Worm (Caenorhabditis elegans) whole organism, young adult: ENCODE data around the gene Y54G2A.36.
"Not testable (repeated sequence)": the region's sequence is repeated elsewhere in the genome, so short reads cannot be mapped to it uniquely, and the experiment has no call there.

ENCODE experiments used
- B0336.3 ChIP-seq: fragments of 200-800 bp; sonication (Bioruptor generic); IDR thresholded peaks from 2 replicates; pipeline ENCODE4 v1.3.6; 2022; ENCODE audit warnings: missing genetic modification characterization, missing compliant biosample characterization
- D2030.7 ChIP-seq: fragments of 200-800 bp; sonication (Bioruptor generic); IDR thresholded peaks from 2 replicates; pipeline ENCODE4 v1.3.6; 2022; ENCODE audit warnings: missing genetic modification reagents, missing genetic modification characterization, missing compliant biosample characterization
- F33H1.4 ChIP-seq: fragments of 200-800 bp; sonication (Bioruptor generic); IDR thresholded peaks from 2 replicates; pipeline ENCODE4 v1.3.6; 2022; ENCODE audit warnings: missing genetic modification reagents, missing genetic modification characterization, missing compliant biosample characterization
- K11D2.4 ChIP-seq: fragments of 200-800 bp; sonication (Bioruptor generic); IDR thresholded peaks from 2 replicates; pipeline ENCODE4 v1.3.6; 2022; ENCODE audit warnings: missing genetic modification reagents, missing genetic modification characterization, missing compliant biosample characterization
- K12H6.12 ChIP-seq: fragments of 200-800 bp; sonication (Bioruptor generic); optimal IDR thresholded peaks from 2 replicates; lab custom pipeline; 2018; ENCODE audit warnings: mild to moderate bottlenecking, missing genetic modification characterization, missing compliant biosample characterization
- Y53F4B.3 ChIP-seq: fragments of 200-800 bp; sonication (Bioruptor generic); IDR thresholded peaks from 2 replicates; pipeline ENCODE4 v1.3.6; 2022; ENCODE audit warnings: missing genetic modification reagents, missing genetic modification characterization, missing compliant biosample characterization
- Y67H2A.10 ChIP-seq: fragments of 200-800 bp; sonication (Bioruptor generic); conservative IDR thresholded peaks from 2 replicates; pipeline ENCODE4 v1.3.6; 2022; ENCODE audit warnings: missing genetic modification reagents, missing genetic modification characterization, missing compliant biosample characterization
- Y95B8A.8 ChIP-seq: fragments of 200-800 bp; sonication (Bioruptor generic); IDR thresholded peaks from 2 replicates; pipeline ENCODE4 v1.3.6; 2022; ENCODE audit warnings: missing genetic modification reagents, missing genetic modification characterization, missing compliant biosample characterization
- aptf-2 ChIP-seq: fragments of 200-800 bp; sonication (Bioruptor generic); conservative IDR thresholded peaks from 2 replicates; pipeline ENCODE4 v1.3.6; 2022; ENCODE audit warnings: missing genetic modification reagents, missing genetic modification characterization, missing compliant biosample characterization
- attf-3 ChIP-seq: fragments of 200-800 bp; sonication (Bioruptor generic); conservative IDR thresholded peaks from 2 replicates; pipeline ENCODE4 v1.3.6; 2022; ENCODE audit warnings: missing genetic modification reagents, missing genetic modification characterization, missing compliant biosample characterization
- attf-6 ChIP-seq: fragments of 200-800 bp; sonication (Bioruptor generic); IDR thresholded peaks from 2 replicates; pipeline ENCODE4 v1.3.6; 2022; ENCODE audit warnings: missing genetic modification reagents, missing genetic modification characterization, missing compliant biosample characterization
- ceh-100 ChIP-seq: fragments of 200-800 bp; sonication (Bioruptor generic); IDR thresholded peaks from 2 replicates; pipeline ENCODE4 v1.3.6; 2022; ENCODE audit warnings: missing genetic modification reagents, missing genetic modification characterization, missing compliant biosample characterization
- ceh-58 ChIP-seq: fragments of 200-800 bp; sonication (Bioruptor generic); IDR thresholded peaks from 2 replicates; pipeline ENCODE4 v1.3.6; 2022; ENCODE audit warnings: missing genetic modification characterization, missing compliant biosample characterization
- die-1 ChIP-seq: sonication (generic microtip); optimal IDR thresholded peaks from 2 replicates; lab custom pipeline; 2016; ENCODE audit warnings: missing genotype, mild to moderate bottlenecking, missing genetic modification characterization, missing compliant biosample characterization
- dox-1 ChIP-seq: fragments of 200-800 bp; sonication (Bioruptor generic); IDR thresholded peaks from 2 replicates; pipeline ENCODE4 v1.3.6; 2022; ENCODE audit warnings: missing genetic modification reagents, missing genetic modification characterization, missing compliant biosample characterization
- efl-1 ChIP-seq: fragments of 150-350 bp; optimal IDR thresholded peaks from 2 replicates; lab custom pipeline; 2014; ENCODE audit warnings: missing biosample characterization, missing genetic modification reagents, missing genetic modification characterization
- egrh-3 ChIP-seq: fragments of 200-800 bp; sonication (Bioruptor generic); IDR thresholded peaks from 2 replicates; pipeline ENCODE4 v1.3.6; 2022; ENCODE audit warnings: missing genetic modification reagents, missing genetic modification characterization, missing compliant biosample characterization
- ets-4 ChIP-seq: fragments of 200-800 bp; sonication (Bioruptor generic); optimal IDR thresholded peaks from 2 replicates; lab custom pipeline; 2018; ENCODE audit warnings: mild to moderate bottlenecking, missing genetic modification characterization, missing compliant biosample characterization
- him-1 ChIP-seq: sonication (generic microtip); optimal IDR thresholded peaks from 2 replicates; lab custom pipeline; 2016; ENCODE audit warnings: missing genotype, missing genetic modification reagents, missing genetic modification characterization, missing compliant biosample characterization
- hmg-1.2 ChIP-seq: fragments of 200-800 bp; sonication (Bioruptor generic); IDR thresholded peaks from 2 replicates; pipeline ENCODE4 v1.3.6; 2022; ENCODE audit warnings: missing genetic modification reagents, missing genetic modification characterization, missing compliant biosample characterization
- lag-1 ChIP-seq: fragments of 200-800 bp; sonication (Bioruptor generic); IDR thresholded peaks from 2 replicates; pipeline ENCODE4 v1.3.6; 2022; ENCODE audit warnings: missing genetic modification reagents, missing genetic modification characterization, missing compliant biosample characterization
- let-607 ChIP-seq, 2 experiments: fragments of 200-800 bp in 1 of 2; sonication (Bioruptor generic) in 1 of 2; sonication (generic microtip) in 1 of 2; optimal IDR thresholded peaks; 2 replicates each; lab custom pipeline; 2016 to 2018; ENCODE audit warnings: mild to moderate bottlenecking in 2 of 2, missing compliant biosample characterization in 2 of 2, missing genetic modification characterization in 2 of 2, moderate library complexity in 2 of 2, missing genotype in 1 of 2
- lin-54 ChIP-seq: fragments of 200-800 bp; sonication (Bioruptor generic); optimal IDR thresholded peaks from 2 replicates; lab custom pipeline; 2018; ENCODE audit warnings: mild to moderate bottlenecking, missing genetic modification characterization, missing compliant biosample characterization
- lsl-1 ChIP-seq: fragments of 200-800 bp; sonication (Bioruptor generic); optimal IDR thresholded peaks from 2 replicates; lab custom pipeline; 2018; ENCODE audit warnings: mild to moderate bottlenecking, missing genetic modification characterization, moderate library complexity, missing compliant biosample characterization
- madf-6 ChIP-seq: fragments of 200-800 bp; sonication (Bioruptor generic); IDR thresholded peaks from 2 replicates; pipeline ENCODE4 v1.3.6; 2022; ENCODE audit warnings: missing genetic modification reagents, missing genetic modification characterization, missing compliant biosample characterization
- nhr-27 ChIP-seq: fragments of 200-800 bp; sonication (Bioruptor generic); optimal IDR thresholded peaks from 2 replicates; lab custom pipeline; 2018; ENCODE audit warnings: mild to moderate bottlenecking, missing genetic modification characterization, moderate library complexity, missing compliant biosample characterization
- nhr-90 ChIP-seq: sonication (generic microtip); optimal IDR thresholded peaks from 2 replicates; lab custom pipeline; 2016; ENCODE audit warnings: missing genotype, mild to moderate bottlenecking, missing genetic modification characterization, missing compliant biosample characterization
- rcor-1 ChIP-seq: fragments of 200-800 bp; sonication (Bioruptor generic); IDR thresholded peaks from 2 replicates; pipeline ENCODE4 v1.3.6; 2022; ENCODE audit warnings: missing genetic modification reagents, missing genetic modification characterization, missing compliant biosample characterization
- snpc-1.3 ChIP-seq: sonication (generic microtip); optimal IDR thresholded peaks from 2 replicates; lab custom pipeline; 2017; ENCODE audit warnings: missing genetic modification characterization, mild to moderate bottlenecking, missing compliant biosample characterization, antibody characterized with exemption, moderate library complexity, missing genotype, missing genetic modification reagents; ENCODE audit not compliant: insufficient read depth
- snpc-3.4 ChIP-seq: sonication (generic microtip); optimal IDR thresholded peaks from 2 replicates; lab custom pipeline; 2017; ENCODE audit warnings: missing genetic modification characterization, mild to moderate bottlenecking, missing compliant biosample characterization, antibody characterized with exemption, moderate library complexity, missing genotype, missing genetic modification reagents
- snpc-4 ChIP-seq, 5 experiments: fragments of 150-350 bp in 1 of 5; sonication (generic microtip) in 4 of 5; optimal IDR thresholded peaks; 2 replicates each; lab custom pipeline; 2014 to 2018; ENCODE audit warnings: missing genetic modification characterization in 5 of 5, missing biosample characterization in 3 of 5, antibody characterized with exemption in 2 of 5, mild to moderate bottlenecking in 2 of 5, missing compliant biosample characterization in 2 of 5, missing genotype in 2 of 5, moderate library complexity in 2 of 5, missing genetic modification reagents in 1 of 5
- tbp1 ChIP-seq: fragments of 200-800 bp; sonication (Bioruptor generic); optimal IDR thresholded peaks from 2 replicates; lab custom pipeline; 2018; ENCODE audit warnings: mild to moderate bottlenecking, missing genetic modification characterization, missing compliant biosample characterization
- tbx-9 ChIP-seq: sonication (generic microtip); optimal IDR thresholded peaks from 2 replicates; lab custom pipeline; 2016; ENCODE audit warnings: borderline replicate concordance, missing genetic modification characterization, inconsistent platforms, missing compliant biosample characterization
- unc-130 ChIP-seq: sonication (generic microtip); optimal IDR thresholded peaks from 2 replicates; lab custom pipeline; 2016; ENCODE audit warnings: missing genetic modification reagents, missing genetic modification characterization, missing compliant biosample characterization
- unc-62 ChIP-seq: fragments of 150-350 bp; optimal IDR thresholded peaks from 2 replicates; lab custom pipeline; 2014; ENCODE audit warnings: missing biosample characterization, missing genetic modification reagents, missing genetic modification characterization
- xnd-1 ChIP-seq: sonication (generic microtip); optimal IDR thresholded peaks from 2 replicates; lab custom pipeline; 2016; ENCODE audit warnings: missing genotype, missing genetic modification reagents, missing genetic modification characterization, missing compliant biosample characterization
- zim-3 ChIP-seq: sonication (generic microtip); optimal IDR thresholded peaks from 2 replicates; lab custom pipeline; 2017; ENCODE audit warnings: mild to moderate bottlenecking, missing genetic modification characterization, moderate library complexity, missing compliant biosample characterization
- ztf-22 ChIP-seq: fragments of 200-800 bp; sonication (Bioruptor generic); optimal IDR thresholded peaks from 2 replicates; lab custom pipeline; 2018; ENCODE audit warnings: mild to moderate bottlenecking, missing genetic modification characterization, moderate library complexity, missing compliant biosample characterization
- ztf-28 ChIP-seq: fragments of 200-800 bp; sonication (Bioruptor generic); IDR thresholded peaks from 2 replicates; pipeline ENCODE4 v1.3.6; 2022; ENCODE audit warnings: missing genetic modification reagents, missing genetic modification characterization, missing compliant biosample characterization
- ztf-3 ChIP-seq: fragments of 200-800 bp; sonication (Bioruptor generic); optimal IDR thresholded peaks from 2 replicates; lab custom pipeline; 2018; ENCODE audit warnings: mild to moderate bottlenecking, missing genetic modification characterization, missing compliant biosample characterization

Y54G2A.36 gene

ce11 chrIV:2916043-2916442, 18.5 kb downstream of the Y54G2A.36 start:
- no peak for TF ChIP-seq tbx-9
- no peak for TF ChIP-seq snpc-1.3 (tag; lab: Kevin White, UChicago)
- TF ChIP-seq rcor-1, result no peak
- TF ChIP-seq zim-3 (tag; lab: Kevin White, UChicago), result no peak
- TF ChIP-seq attf-6 (GFP tag; lab: Robert Waterston, UW), result no peak
- TF ChIP-seq efl-1 (GFP tag; lab: Kevin White, UChicago), result peak; percentile 24
- TF ChIP-seq unc-62, result no peak

ce11 chrIV:2917729-2918128, 20.2 kb downstream of the Y54G2A.36 start, which contains the start of gene Y54G2A.50:
TSS of gene Y54G2A.50 (plus strand) at chrIV:2918029.
- TF ChIP-seq snpc-4 (GFP tag; optimal IDR thresholded peaks at IDR 0.05; lab: Kevin White, UChicago); snpc-4 (tag; optimal IDR thresholded peaks at IDR 0.05; lab: Kevin White, UChicago); Y95B8A.8; nhr-90 (tag; lab: Kevin White, UChicago): not testable (repeated sequence)
- TF ChIP-seq, all 124 proteins: peak for 0; not testable (repeated sequence) for 124

ce11 chrIV:2922196-2922595, 24.7 kb downstream of the Y54G2A.36 start, which contains the start of gene fbxc-45:
TSS of gene fbxc-45 (minus strand) at chrIV:2922243.
- TF ChIP-seq lin-54, result peak; percentile 15
- 0 out of 2 replicates have a peak, but pooled peaks have one; percentile 5 for TF ChIP-seq hmg-1.2 (GFP tag; lab: Robert Waterston, UW)
- no peak for TF ChIP-seq K12H6.12 (tag; lab: Kevin White, UChicago)
- peak; percentile 73 for TF ChIP-seq xnd-1 (tag; lab: Kevin White, UChicago)
- peak; percentile 87 for TF ChIP-seq lsl-1
- peak; percentile 80 for TF ChIP-seq F33H1.4
- TF ChIP-seq lag-1 (GFP tag; lab: Robert Waterston, UW), result no peak
- peak; percentile 12 for TF ChIP-seq snpc-3.4
- peak; percentile 60; the same call in 1 of the 2 replicates for TF ChIP-seq D2030.7
- TF ChIP-seq him-1, result peak; percentile 53
- TF ChIP-seq unc-62, result no peak
- peak; percentile 68 for TF ChIP-seq madf-6 (GFP tag; lab: Robert Waterston, UW)
- TF ChIP-seq Y53F4B.3 (GFP tag; lab: Robert Waterston, UW), result no peak

ce11 chrIV:2925591-2925990, 28.1 kb downstream of the Y54G2A.36 start, which contains the start of gene ubc-13:
TSS of gene ubc-13 (minus strand) at chrIV:2925691.
- TF ChIP-seq ztf-22 (GFP tag; lab: Kevin White, UChicago) (no peak), dox-1 (GFP tag; lab: Robert Waterston, UW) (no peak), unc-130 (GFP tag; lab: Kevin White, UChicago) (no peak), nhr-27 (tag; lab: Kevin White, UChicago) (no peak), aptf-2 (GFP tag; lab: Robert Waterston, UW) (no peak), ets-4 (GFP tag; lab: Kevin White, UChicago) (no peak), ztf-28 (GFP tag; lab: Robert Waterston, UW) (no peak), ceh-58 (GFP tag; lab: Robert Waterston, UW) (no peak), ztf-3 (GFP tag; lab: Kevin White, UChicago) (no peak)
- TF ChIP-seq, all 124 proteins: peak for 0

ce11 chrIV:2928409-2928808, 30.9 kb downstream of the Y54G2A.36 start, which contains the start of gene manf-1:
TSS of gene manf-1 (minus strand) at chrIV:2928421.
- TF ChIP-seq lin-54 (peak; percentile 60), attf-6 (GFP tag; lab: Robert Waterston, UW) (no peak), lsl-1 (peak; percentile 51), K11D2.4 (GFP tag; lab: Robert Waterston, UW) (peak; percentile 77), ztf-3 (GFP tag; lab: Kevin White, UChicago) (no peak), egrh-3 (no peak), snpc-1.3 (tag; lab: Kevin White, UChicago) (no peak), attf-3 (peak; percentile 43), B0336.3 (GFP tag; lab: Robert Waterston, UW) (0 out of 2 replicates have a peak, but pooled peaks have one; percentile 47), let-607 (tag; optimal IDR thresholded peaks at IDR 0.05; lab: Kevin White, UChicago) (peak; percentile 78 to 88), ceh-100 (GFP tag; lab: Robert Waterston, UW) (peak; percentile 49; the same call in 1 of the 2 replicates), tbp1 (GFP tag; lab: Kevin White, UChicago) (peak; percentile 32), die-1 (tag; lab: Kevin White, UChicago) (no peak), madf-6 (GFP tag; lab: Robert Waterston, UW) (peak; percentile 67; the same call in 1 of the 2 replicates), Y67H2A.10 (no peak)
